Fruit fly (Drosophila melanogaster) whole organism, wandering third instar larva: Measurements from ENCODE around the gene CG11842.

ENCODE experiments used
- Abd-B ChIP-seq: fragments of >200 bp; optimal IDR thresholded peaks from 2 replicates; lab custom pipeline; 2017; ENCODE audit warnings: missing biosample characterization, missing genetic modification characterization
- Dfd ChIP-seq: fragments of >200 bp; optimal IDR thresholded peaks from 2 replicates; lab custom pipeline; 2017; ENCODE audit warnings: missing biosample characterization, missing genetic modification characterization
- Dif ChIP-seq: fragments of 200-275, 200-300 bp; sonication (Bioruptor generic); optimal IDR thresholded peaks from 2 replicates; lab custom pipeline; 2018; ENCODE audit warnings: missing biosample characterization, missing genetic modification characterization; ENCODE audit not compliant: partially characterized antibody
- Rel ChIP-seq, 2 experiments: fragments of 200-800 bp; sonication (Bioruptor generic) in 1 of 2; optimal IDR thresholded peaks; 2 replicates in 1 of 2; 3 replicates in 1 of 2; lab custom pipeline; 2016 to 2019; ENCODE audit warnings: mild to moderate bottlenecking in 2 of 2, missing biosample characterization in 2 of 2, missing genetic modification characterization in 2 of 2, moderate library complexity in 1 of 2
- Sp1 ChIP-seq: fragments of 200-800 bp; sonication (Bioruptor generic); optimal IDR thresholded peaks from 3 replicates; lab custom pipeline; 2019; ENCODE audit warnings: missing biosample characterization, mild to moderate bottlenecking, missing genetic modification characterization, moderate library complexity
- dl ChIP-seq, 2 experiments: fragments of 175-275, 200-275 bp in 1 of 2; fragments of 200-275 bp in 1 of 2; sonication (Bioruptor generic); optimal IDR thresholded peaks; lab custom pipeline; 2018; ENCODE audit warnings: mild to moderate bottlenecking in 2 of 2, missing biosample characterization in 2 of 2, missing genetic modification characterization in 2 of 2, moderate library complexity in 2 of 2; ENCODE audit not compliant: partially characterized antibody in 2 of 2, insufficient read depth in 1 of 2
- dsf ChIP-seq: sonication (Bioruptor generic); optimal IDR thresholded peaks from 2 replicates; lab custom pipeline; 2016; ENCODE audit warnings: missing biosample characterization, missing genetic modification characterization, borderline replicate concordance
- fru ChIP-seq: fragments of 200-800 bp; sonication (Bioruptor generic); optimal IDR thresholded peaks from 3 replicates; lab custom pipeline; 2016; ENCODE audit warnings: missing biosample characterization, mild to moderate bottlenecking, missing genetic modification characterization
- jim ChIP-seq: fragments of 175-275, 200-325 bp; sonication (Bioruptor generic); optimal IDR thresholded peaks from 2 replicates; lab custom pipeline; 2016; ENCODE audit warnings: missing biosample characterization, mild to moderate bottlenecking, missing genetic modification characterization
- psq ChIP-seq: fragments of 200-800 bp; sonication (Bioruptor generic); optimal IDR thresholded peaks from 3 replicates; lab custom pipeline; 2017; ENCODE audit warnings: missing biosample characterization, mild to moderate bottlenecking, missing genetic modification characterization, moderate library complexity
- sv ChIP-seq: fragments of 200-800 bp; sonication (Bioruptor generic); optimal IDR thresholded peaks from 3 replicates; lab custom pipeline; 2016; ENCODE audit warnings: missing biosample characterization, missing genetic modification characterization

dm6 chr3R:29038960-29039581 is 13.4 kb upstream of the CG11842 start, which contains the start of the genes Slu7 and Pkc98E:
- no peak for TF ChIP-seq Rel (GFP tag; optimal IDR thresholded peaks at IDR 0.05; lab: Kevin White, UChicago)
- TF ChIP-seq Rel (tag; optimal IDR thresholded peaks at IDR 0.05; lab: Kevin White, UChicago), result peak; percentile 39
- peak; percentile 64 for TF ChIP-seq fru (GFP tag; lab: Kevin White, UChicago)
- no peak for TF ChIP-seq Abd-B (GFP tag; lab: Kevin White, UChicago)
- peak; percentile 18 for TF ChIP-seq psq
- TF ChIP-seq Dif (GFP tag; lab: Kevin White, UChicago), result no peak
- no peak for TF ChIP-seq jim (GFP tag; lab: Kevin White, UChicago)
- no peak for TF ChIP-seq dl (GFP tag; optimal IDR thresholded peaks at IDR 0.05; lab: Kevin White, UChicago; ENCODE audit: insufficient read depth in 1 of 2, partially characterized antibody in 2 of 2)
- peak; percentile 6 for TF ChIP-seq sv (GFP tag; lab: Kevin White, UChicago)
- TF ChIP-seq Sp1 (GFP tag; lab: Kevin White, UChicago), result peak; percentile 58
- peak; percentile 18 for TF ChIP-seq dsf
- TF ChIP-seq Dfd (GFP tag; lab: Kevin White, UChicago), result no peak
